Worm (Caenorhabditis elegans): ENCODE results near the gene oac-31.

ce11 chrV:1494469-1494868 lies 47.2 kb downstream of the oac-31 start, which contains the start of gene spig-7:
- TF ChIP-seq ama-1 (optimal IDR thresholded peaks at IDR 0.05) (no peak), ztf-1 (GFP tag; conservative IDR thresholded peaks at IDR 0.05) (no peak), F13H6.1 (tag; optimal IDR thresholded peaks at IDR 0.05) (no peak), lin-13 (GFP tag; optimal IDR thresholded peaks at IDR 0.05) (no peak), unc-55 (GFP tag; optimal IDR thresholded peaks at IDR 0.05) (no peak), lsy-2 (tag; optimal IDR thresholded peaks at IDR 0.05) (no peak), nhr-23 (tag; optimal IDR thresholded peaks at IDR 0.05) (no peak), fos-1 (tag; optimal IDR thresholded peaks at IDR 0.05) (no peak)
